Fruit fly (Drosophila melanogaster) whole organism, embryonic: ENCODE data around the gene Sdic1.

Source experiments
- CG10543 ChIP-seq: fragments of 200-800 bp; sonication (Bioruptor generic); optimal IDR thresholded peaks from 3 replicates; lab custom pipeline; 2017; ENCODE audit warnings: missing biosample characterization, mild to moderate bottlenecking, missing genetic modification characterization, moderate library complexity
- CG11085 ChIP-seq: fragments of 200-800 bp; sonication (Bioruptor generic); IDR thresholded peaks from 2 replicates; pipeline ENCODE4 v1.3.6; 2022; ENCODE audit warnings: missing biosample characterization, missing genetic modification characterization
- CG12299 ChIP-seq: fragments of 200-800 bp; sonication (Bioruptor generic); optimal IDR thresholded peaks from 2 replicates; lab custom pipeline; 2018; ENCODE audit warnings: missing biosample characterization, mild to moderate bottlenecking, missing genetic modification characterization
- CG12744 ChIP-seq: fragments of 200-800 bp; sonication (Bioruptor generic); optimal IDR thresholded peaks from 2 replicates; lab custom pipeline; 2016; ENCODE audit warnings: missing biosample characterization, missing genetic modification characterization
- CG14050 ChIP-seq: fragments of 200-800 bp; sonication (Bioruptor generic); IDR thresholded peaks from 3 replicates; pipeline ENCODE4 v1.3.6; 2022; ENCODE audit warnings: missing biosample characterization, missing genetic modification characterization
- CG15601 ChIP-seq: fragments of 200-800 bp; sonication (Bioruptor generic); optimal IDR thresholded peaks from 3 replicates; lab custom pipeline; 2019; ENCODE audit warnings: missing biosample characterization, mild to moderate bottlenecking, missing genetic modification characterization, moderate library complexity
- CG1647 ChIP-seq: fragments of 200-800 bp; sonication (Bioruptor generic); optimal IDR thresholded peaks from 3 replicates; lab custom pipeline; 2016; ENCODE audit warnings: missing biosample characterization, missing genetic modification characterization
- CG2129 ChIP-seq: fragments of 200-800 bp; sonication (Bioruptor generic); IDR thresholded peaks from 2 replicates; pipeline ENCODE4 v1.3.6; 2022; ENCODE audit warnings: missing biosample characterization, missing genetic modification characterization; ENCODE audit not compliant: partially characterized antibody
- CG2889 ChIP-seq: fragments of 200-800 bp; sonication (Bioruptor generic); IDR thresholded peaks from 3 replicates; pipeline ENCODE4 v1.3.6; 2022; ENCODE audit warnings: missing biosample characterization, missing genetic modification characterization
- CG30403 ChIP-seq: fragments of 200-800 bp; sonication (Bioruptor generic); optimal IDR thresholded peaks from 3 replicates; lab custom pipeline; 2016; ENCODE audit warnings: missing biosample characterization, missing genetic modification characterization
- CG31365 ChIP-seq: fragments of 200-800 bp; sonication (Bioruptor generic); optimal IDR thresholded peaks from 2 replicates; lab custom pipeline; 2018; ENCODE audit warnings: missing biosample characterization, mild to moderate bottlenecking, missing genetic modification characterization
- CG32532 ChIP-seq: fragments of 200-800 bp; sonication (Bioruptor generic); IDR thresholded peaks from 2 replicates; pipeline ENCODE4 v1.3.6; 2022; ENCODE audit warnings: missing biosample characterization, missing genetic modification characterization
- CG34224 ChIP-seq: fragments of 200-800 bp; sonication (Bioruptor generic); IDR thresholded peaks from 3 replicates; pipeline ENCODE4 v1.3.6; 2022; ENCODE audit warnings: missing biosample characterization, missing genetic modification characterization; ENCODE audit not compliant: partially characterized antibody
- CG5953 ChIP-seq: fragments of 200-800 bp; sonication (Bioruptor generic); IDR thresholded peaks from 2 replicates; pipeline ENCODE4 v1.3.6; 2022; ENCODE audit warnings: missing biosample characterization, missing genetic modification characterization
- CG6272 ChIP-seq: fragments of 200-800 bp; sonication (Bioruptor generic); IDR thresholded peaks from 2 replicates; pipeline ENCODE4 v1.3.6; 2022; ENCODE audit warnings: missing biosample characterization, missing genetic modification characterization
- CG8290 ChIP-seq, 3 experiments: fragments of 200-800 bp; sonication (Bioruptor generic); optimal IDR thresholded peaks; 2 replicates each; lab custom pipeline; 2016 to 2019; ENCODE audit warnings: missing biosample characterization in 3 of 3, missing genetic modification characterization in 3 of 3, mild to moderate bottlenecking in 2 of 3, moderate library complexity in 1 of 3
- CG9437 ChIP-seq: fragments of 200-800 bp; sonication (Bioruptor generic); optimal IDR thresholded peaks from 2 replicates; lab custom pipeline; 2018; ENCODE audit warnings: missing biosample characterization, mild to moderate bottlenecking, missing genetic modification characterization
- CG9797 ChIP-seq: fragments of 200-800 bp; sonication (Bioruptor generic); optimal IDR thresholded peaks from 3 replicates; lab custom pipeline; 2018; ENCODE audit warnings: missing biosample characterization, mild to moderate bottlenecking, missing genetic modification characterization
- CTCF ChIP-seq: fragments of 200-800 bp; sonication (Bioruptor generic); optimal IDR thresholded peaks from 2 replicates; lab custom pipeline; 2017; ENCODE audit warnings: missing biosample characterization, mild to moderate bottlenecking, missing genetic modification characterization, moderate library complexity
- Doc2 ChIP-seq: fragments of 200-800 bp; sonication (Bioruptor generic); IDR thresholded peaks from 2 replicates; pipeline ENCODE4 v1.3.6; 2022; ENCODE audit warnings: missing biosample characterization, missing genetic modification characterization
- Elba2 ChIP-seq: fragments of 200-800 bp; sonication (Bioruptor generic); optimal IDR thresholded peaks from 3 replicates; lab custom pipeline; 2016; ENCODE audit warnings: missing biosample characterization, missing genetic modification characterization
- Ets65A ChIP-seq: fragments of 200-800 bp; sonication (Bioruptor generic); peaks from one replicate; lab custom pipeline; 2016; ENCODE audit warnings: missing biosample characterization, missing genetic modification characterization
- Gsc ChIP-seq: fragments of 200-800 bp; sonication (Bioruptor generic); IDR thresholded peaks from 2 replicates; pipeline ENCODE4 v1.3.6; 2022; ENCODE audit warnings: missing biosample characterization, missing genetic modification characterization
- HLH4C ChIP-seq: fragments of 200-800 bp; sonication (Bioruptor generic); IDR thresholded peaks from 3 replicates; pipeline ENCODE4 v1.3.6; 2022; ENCODE audit warnings: missing biosample characterization, missing genetic modification characterization; ENCODE audit not compliant: partially characterized antibody
- HmgD ChIP-seq: fragments of 200-800 bp; sonication (Bioruptor generic); optimal IDR thresholded peaks from 3 replicates; lab custom pipeline; 2016; ENCODE audit warnings: missing biosample characterization, missing genetic modification characterization
- Hr78 ChIP-seq, 2 experiments: fragments of 200-800 bp in 1 of 2; fragments of >200 bp in 1 of 2; sonication (Bioruptor generic) in 1 of 2; optimal IDR thresholded peaks; 2 replicates each; lab custom pipeline; 2017 to 2019; ENCODE audit warnings: missing biosample characterization in 2 of 2, missing genetic modification characterization in 2 of 2, mild to moderate bottlenecking in 1 of 2, moderate library complexity in 1 of 2
- Kr ChIP-seq: fragments of 200-800 bp; sonication (Bioruptor generic); optimal IDR thresholded peaks from 2 replicates; lab custom pipeline; 2017; ENCODE audit warnings: missing biosample characterization, mild to moderate bottlenecking, missing genetic modification characterization
- MBD-R2 ChIP-seq: fragments of 200-800 bp; sonication (Bioruptor generic); IDR thresholded peaks from 2 replicates; pipeline ENCODE4 v1.3.6; 2022; ENCODE audit warnings: missing biosample characterization, missing genetic modification characterization
- MTF-1 ChIP-seq: fragments of 200-800 bp; sonication (Bioruptor generic); optimal IDR thresholded peaks from 2 replicates; lab custom pipeline; 2018; ENCODE audit warnings: missing biosample characterization, mild to moderate bottlenecking, missing genetic modification characterization, borderline replicate concordance
- Nf-YB ChIP-seq: fragments of 200-800 bp; sonication (Bioruptor generic); optimal IDR thresholded peaks from 3 replicates; lab custom pipeline; 2019; ENCODE audit warnings: missing biosample characterization, mild to moderate bottlenecking, missing genetic modification characterization, moderate library complexity
- Sox102F ChIP-seq: fragments of 200-800 bp; sonication (Bioruptor generic); optimal IDR thresholded peaks from 2 replicates; lab custom pipeline; 2018; ENCODE audit warnings: missing biosample characterization, mild to moderate bottlenecking, missing genetic modification characterization, moderate library complexity
- Ssrp ChIP-seq: fragments of 200-800 bp; sonication (Bioruptor generic); optimal IDR thresholded peaks from 2 replicates; lab custom pipeline; 2018; ENCODE audit warnings: missing biosample characterization, mild to moderate bottlenecking, missing genetic modification characterization, moderate library complexity
- ac ChIP-seq: fragments of 200-800 bp; sonication (Bioruptor generic); optimal IDR thresholded peaks from 3 replicates; lab custom pipeline; 2017; ENCODE audit warnings: missing biosample characterization, mild to moderate bottlenecking, missing genetic modification characterization
- btn ChIP-seq: fragments of 200-800 bp; sonication (Bioruptor generic); optimal IDR thresholded peaks from 2 replicates; lab custom pipeline; 2016; ENCODE audit warnings: missing biosample characterization, missing genetic modification characterization
- chif ChIP-seq, 2 experiments: fragments of 200-800 bp; sonication (Bioruptor generic); optimal IDR thresholded peaks; 3 replicates each; lab custom pipeline; 2016; ENCODE audit warnings: missing biosample characterization in 2 of 2, missing genetic modification characterization in 2 of 2
- crp ChIP-seq, 2 experiments: fragments of 200-800 bp; sonication (Bioruptor generic); optimal IDR thresholded peaks; 2 replicates in 1 of 2; 3 replicates in 1 of 2; lab custom pipeline; 2017; ENCODE audit warnings: missing biosample characterization in 2 of 2, missing genetic modification characterization in 2 of 2, mild to moderate bottlenecking in 1 of 2, moderate library complexity in 1 of 2
- dm ChIP-seq: fragments of 200-800 bp; sonication (Bioruptor generic); optimal IDR thresholded peaks from 3 replicates; lab custom pipeline; 2016; ENCODE audit warnings: missing biosample characterization, missing genetic modification characterization
- dmrt11E ChIP-seq: fragments of 200-800 bp; sonication (Bioruptor generic); optimal IDR thresholded peaks from 3 replicates; lab custom pipeline; 2018; ENCODE audit warnings: missing biosample characterization, mild to moderate bottlenecking, missing genetic modification characterization, moderate library complexity
- esg ChIP-seq: fragments of 200-800 bp; sonication (Bioruptor generic); conservative IDR thresholded peaks from 2 replicates; pipeline ENCODE4 v1.3.6; 2022; ENCODE audit warnings: missing biosample characterization, missing genetic modification characterization
- eve ChIP-seq, 2 experiments: fragments of >200 bp; optimal IDR thresholded peaks; 2 replicates each; lab custom pipeline; 2017; ENCODE audit warnings: missing biosample characterization in 2 of 2, missing genetic modification characterization in 2 of 2
- fd3F ChIP-seq: fragments of 200-800 bp; sonication (Bioruptor generic); optimal IDR thresholded peaks from 2 replicates; lab custom pipeline; 2018; ENCODE audit warnings: missing biosample characterization, mild to moderate bottlenecking, missing genetic modification characterization, moderate library complexity
- gro ChIP-seq: fragments of 200-800 bp; sonication (Bioruptor generic); optimal IDR thresholded peaks from 2 replicates; lab custom pipeline; 2016; ENCODE audit warnings: missing biosample characterization, missing genetic modification characterization
- h ChIP-seq: fragments of >200 bp; optimal IDR thresholded peaks from 2 replicates; lab custom pipeline; 2017
- klu ChIP-seq: fragments of 200-800 bp; sonication (Bioruptor generic); IDR thresholded peaks from 2 replicates; pipeline ENCODE4 v1.3.6; 2022; ENCODE audit warnings: missing biosample characterization, missing genetic modification characterization
- lola ChIP-seq, 3 experiments: fragments of >200 bp in 2 of 3; fragments of 200-800 bp in 1 of 3; sonication (Bioruptor generic) in 1 of 3; optimal IDR thresholded peaks; 2 replicates each; lab custom pipeline; 2017 to 2019; ENCODE audit warnings: missing biosample characterization in 3 of 3, missing genetic modification characterization in 3 of 3, mild to moderate bottlenecking in 1 of 3, moderate library complexity in 1 of 3
- p53 ChIP-seq: fragments of 200-800 bp; sonication (Bioruptor generic); optimal IDR thresholded peaks from 2 replicates; lab custom pipeline; 2016; ENCODE audit warnings: missing biosample characterization, missing genetic modification characterization
- peb ChIP-seq: fragments of 200-800 bp; sonication (Bioruptor generic); IDR thresholded peaks from 2 replicates; pipeline ENCODE4 v1.3.6; 2022; ENCODE audit warnings: missing biosample characterization, missing genetic modification characterization
- pita ChIP-seq: fragments of 200-800 bp; sonication (Bioruptor generic); optimal IDR thresholded peaks from 2 replicates; lab custom pipeline; 2017; ENCODE audit warnings: missing biosample characterization, mild to moderate bottlenecking, missing genetic modification characterization
- trem ChIP-seq: fragments of 200-800 bp; optimal IDR thresholded peaks from 3 replicates; lab custom pipeline; 2019; ENCODE audit warnings: missing biosample characterization, mild to moderate bottlenecking, missing genetic modification characterization, moderate library complexity
- trh ChIP-seq: fragments of 200-800 bp; sonication (Bioruptor generic); optimal IDR thresholded peaks from 2 replicates; lab custom pipeline; 2016; ENCODE audit warnings: missing biosample characterization, missing genetic modification characterization
- wor ChIP-seq: fragments of 200-800 bp; sonication (Bioruptor generic); IDR thresholded peaks from 2 replicates; pipeline ENCODE4 v1.3.6; 2022; ENCODE audit warnings: missing biosample characterization, missing genetic modification characterization

Gene Sdic1

DNA sequence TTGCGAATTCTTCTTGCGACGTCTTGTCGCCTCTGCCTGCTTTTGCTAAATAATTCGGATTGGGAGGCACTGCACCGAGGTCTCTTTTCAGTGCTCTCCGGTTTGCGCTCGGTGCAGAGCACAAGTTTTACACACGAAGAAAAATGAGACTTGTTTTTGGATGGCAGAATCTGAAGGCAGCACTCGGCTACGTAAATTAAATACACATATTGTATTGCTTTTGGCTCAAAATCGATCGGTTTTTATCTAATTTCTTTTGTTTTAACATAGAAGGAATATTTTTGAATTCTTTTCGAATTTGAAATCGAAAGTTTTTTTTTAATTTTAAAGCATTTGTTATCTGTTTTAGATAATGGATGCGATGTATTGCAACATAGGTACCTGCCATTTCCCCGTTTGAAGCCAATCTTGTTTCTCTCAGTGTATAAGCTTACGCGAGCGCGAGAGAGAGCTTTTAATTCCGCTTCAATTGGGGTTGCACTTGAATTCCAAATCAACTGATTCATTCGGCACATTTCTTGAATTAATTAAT, 4.9 kb downstream of the Sdic1 start, which contains the start of gene AnxB10 (continued):
- TF ChIP-seq lola (GFP tag; optimal IDR thresholded peaks at IDR 0.05; lab: Kevin White, UChicago) (peak in 1 of 3 experiments; percentile 30), HLH4C (GFP tag; lab: Robert Waterston, UW) (no peak), CG1647 (peak; percentile 11), wor (peak; percentile 29; the same call in 1 of the 2 replicates), dm (GFP tag; lab: Kevin White, UChicago) (no peak), klu (no peak), CG2889 (GFP tag; lab: Robert Waterston, UW) (no peak), peb (GFP tag; lab: Robert Waterston, UW) (no peak), CG9437 (GFP tag; lab: Kevin White, UChicago) (peak; percentile 49), Elba2 (GFP tag; lab: Kevin White, UChicago) (no peak), h (lab: Kevin White, UChicago) (no peak), pita (no peak), eve (GFP tag; optimal IDR thresholded peaks at IDR 0.05; lab: Kevin White, UChicago) (no peak), CG15601 (tag; lab: Kevin White, UChicago) (peak; percentile 7), CG5953 (GFP tag; lab: Robert Waterston, UW) (no peak), CTCF (GFP tag; lab: Kevin White, UChicago) (no peak), dmrt11E (tag; lab: Kevin White, UChicago) (no peak), HmgD (GFP tag; lab: Kevin White, UChicago) (no peak), CG31365 (tag; lab: Kevin White, UChicago) (no peak), MTF-1 (no peak), Doc2 (no peak), CG30403 (GFP tag; lab: Kevin White, UChicago) (peak; percentile 65), trem (tag; lab: Kevin White, UChicago) (no peak), esg (GFP tag; lab: Robert Waterston, UW) (peak; percentile 58), CG6272 (GFP tag; lab: Robert Waterston, UW) (no peak), CG14050 (GFP tag; lab: Robert Waterston, UW) (no peak), chif (GFP tag; optimal IDR thresholded peaks at IDR 0.05; lab: Kevin White, UChicago) (peak; percentile 44 to 57), CG9797 (no peak), Ets65A (GFP tag; lab: Kevin White, UChicago) (peak; percentile 90), p53 (GFP tag; lab: Kevin White, UChicago) (no peak), MBD-R2 (peak; percentile 21; the same call in 1 of the 2 replicates), trh (no peak), Kr (GFP tag; lab: Kevin White, UChicago) (no peak), Hr78 (GFP tag; optimal IDR thresholded peaks at IDR 0.05; lab: Kevin White, UChicago) (no peak), CG12299 (tag; lab: Kevin White, UChicago) (no peak), btn (GFP tag; lab: Kevin White, UChicago) (peak; percentile 40), CG10543 (GFP tag; lab: Kevin White, UChicago) (no peak), Sox102F (peak; percentile 71), CG11085 (GFP tag; lab: Robert Waterston, UW) (no peak), ac (GFP tag; lab: Kevin White, UChicago) (no peak), crp (GFP tag; optimal IDR thresholded peaks at IDR 0.05; lab: Kevin White, UChicago) (no peak), Ssrp (tag; lab: Kevin White, UChicago) (peak; percentile 31), CG34224 (GFP tag; lab: Robert Waterston, UW) (no peak), CG2129 (GFP tag; lab: Robert Waterston, UW) (no peak), CG8290 (GFP tag; optimal IDR thresholded peaks at IDR 0.05; lab: Kevin White, UChicago) (no peak), CG8290 (tag; optimal IDR thresholded peaks at IDR 0.05; lab: Kevin White, UChicago) (no peak), fd3F (GFP tag; lab: Kevin White, UChicago) (no peak), gro (GFP tag; lab: Kevin White, UChicago) (no peak), CG32532 (no peak; the same call in 1 of the 2 replicates), Nf-YB (GFP tag; lab: Kevin White, UChicago) (peak; percentile 11), CG12744 (GFP tag; lab: Kevin White, UChicago) (no peak), Gsc (GFP tag; lab: Robert Waterston, UW) (no peak)
